Fruit fly (Drosophila melanogaster): ENCODE measurements around the gene NdufV3.

DNA sequence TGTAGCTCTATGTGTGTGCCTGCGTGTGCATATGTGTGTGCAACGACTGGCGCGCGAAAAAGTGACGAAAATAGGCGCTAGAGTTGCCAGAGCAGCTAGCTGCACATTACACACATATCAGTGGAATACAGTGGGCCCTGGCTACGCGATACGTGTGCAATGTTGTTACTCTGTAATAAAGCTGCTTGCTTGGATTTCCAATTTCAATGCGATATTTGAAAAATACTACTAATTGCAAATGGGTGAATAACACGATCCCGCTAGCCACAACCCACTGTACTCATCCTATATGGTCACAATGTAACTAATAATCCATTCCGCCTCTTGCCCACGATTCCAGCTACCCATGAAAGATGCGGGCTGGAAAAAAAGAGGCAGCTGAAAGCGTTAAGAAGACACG, 1.6 kb downstream of the NdufV3 start:
- TF ChIP-seq CTCF (optimal IDR thresholded peaks at IDR 0.05) (no peak), CG8478 (optimal IDR thresholded peaks at IDR 0.05) (no peak)

Measured in S2 (cell line).